Worm (Caenorhabditis elegans) whole organism, late embryonic: ENCODE data around the gene cdc-48.2.
A peak's percentile ranks its signal among the peaks of the same experiment; 100 is the strongest.

ENCODE experiments used
- ama-1 ChIP-seq: fragments of 150-350 bp; optimal IDR thresholded peaks from 2 replicates; lab custom pipeline; 2014
- ceh-14 ChIP-seq: sonication (generic microtip); optimal IDR thresholded peaks from 2 replicates; lab custom pipeline; 2016; ENCODE audit warnings: missing genotype, missing genetic modification characterization, missing compliant biosample characterization
- dmd-4 ChIP-seq: sonication (generic microtip); optimal IDR thresholded peaks from 2 replicates; lab custom pipeline; 2016; ENCODE audit warnings: borderline replicate concordance, missing genetic modification characterization, missing compliant biosample characterization
- fax-1 ChIP-seq: sonication (generic microtip); optimal IDR thresholded peaks from 2 replicates; lab custom pipeline; 2016; ENCODE audit warnings: missing genotype, missing genetic modification characterization, missing compliant biosample characterization

DNA sequence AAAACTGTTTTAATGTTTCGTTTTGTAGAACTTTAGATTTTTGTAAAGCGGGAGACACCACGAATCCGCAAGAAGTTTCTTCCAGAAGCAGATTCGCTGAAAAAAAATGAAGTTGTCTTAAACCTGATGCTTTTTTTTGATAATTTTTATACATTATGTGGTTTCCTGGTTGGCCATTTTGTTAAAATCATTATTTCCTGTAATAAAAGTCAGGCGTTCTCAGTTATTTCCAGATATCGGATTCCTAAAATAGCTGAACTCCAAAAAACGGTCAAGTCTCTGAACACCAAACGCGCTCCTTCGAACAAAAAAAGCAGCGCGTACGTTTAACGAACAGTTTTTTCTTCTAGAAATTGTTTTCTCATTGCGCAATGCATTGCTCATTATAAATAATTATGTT is 917 bp upstream of the cdc-48.2 start:
- TF ChIP-seq ceh-14 (tag; lab: Kevin White, UChicago) (peak; percentile 72), ama-1 (no peak), dmd-4 (tag; lab: Kevin White, UChicago) (no peak), fax-1 (tag; lab: Kevin White, UChicago) (peak; percentile 83)
